Worm (Caenorhabditis elegans) whole organism, L4/young adult: ENCODE data around the gene eral-1.

ENCODE experiments used
- W03F9.2 ChIP-seq: fragments of 150-350 bp; optimal IDR thresholded peaks from 2 replicates; lab custom pipeline; 2014; ENCODE audit warnings: missing biosample characterization, missing genetic modification characterization
- dao-5 ChIP-seq: sonication (generic microtip); optimal IDR thresholded peaks from 2 replicates; lab custom pipeline; 2016; ENCODE audit warnings: missing genotype, missing genetic modification characterization, moderate library complexity, missing compliant biosample characterization

DNA sequence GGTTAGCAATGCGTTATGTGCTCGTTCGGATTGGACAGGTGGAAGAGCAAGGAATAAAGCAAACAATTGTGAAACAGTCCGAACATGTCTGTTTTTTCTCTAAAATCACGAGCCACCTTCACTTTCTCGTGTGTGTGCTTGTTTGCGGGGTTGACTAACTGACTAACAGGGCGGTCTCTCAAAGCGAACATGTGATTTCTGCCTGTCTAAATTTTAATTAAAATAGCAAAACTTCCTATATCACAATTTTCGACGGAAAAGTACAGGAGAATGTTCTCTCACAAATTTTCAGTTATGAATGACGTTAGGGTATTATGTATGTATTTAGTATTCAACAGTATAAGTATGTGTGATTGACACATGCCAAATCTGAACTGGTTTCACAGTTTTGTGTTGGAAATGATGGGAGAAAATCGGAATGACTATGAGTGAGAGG is 32.4 kb upstream of the eral-1 start:
- TF ChIP-seq W03F9.2 (tag; lab: Kevin White, UChicago): peak; percentile 14
- no peak for TF ChIP-seq dao-5 (tag; lab: Kevin White, UChicago)
